Worm (Caenorhabditis elegans) whole organism, mixed stage, embryonic: Measurements from ENCODE around the gene gly-11.

Experiments used
- ceh-39 ChIP-seq: fragments of 150-350 bp; optimal IDR thresholded peaks from 2 replicates; lab custom pipeline; 2014; ENCODE audit warnings: missing biosample characterization, missing genetic modification characterization
- elt-3 ChIP-seq: fragments of 150-350 bp; optimal IDR thresholded peaks from 2 replicates; lab custom pipeline; 2014; ENCODE audit warnings: missing biosample characterization, missing genetic modification characterization
- lsy-2 ChIP-seq: fragments of 150-350 bp; optimal IDR thresholded peaks from 2 replicates; lab custom pipeline; 2014; ENCODE audit warnings: missing biosample characterization, missing genetic modification characterization
- mep-1 ChIP-seq: fragments of 150-350 bp; optimal IDR thresholded peaks from 2 replicates; lab custom pipeline; 2017; ENCODE audit warnings: missing biosample characterization, missing genetic modification reagents, missing genetic modification characterization, inconsistent platforms
- nhr-28 ChIP-seq: fragments of 150-350 bp; optimal IDR thresholded peaks from 2 replicates; lab custom pipeline; 2014; ENCODE audit warnings: missing biosample characterization, missing genetic modification characterization
- zip-8 ChIP-seq: fragments of 150-350 bp; optimal IDR thresholded peaks from 2 replicates; lab custom pipeline; 2014; ENCODE audit warnings: missing biosample characterization, missing genetic modification characterization

- TF ChIP-seq mep-1 (tag; lab: Kevin White, UChicago), result no peak
- no peak for TF ChIP-seq elt-3
- no peak for TF ChIP-seq lsy-2 (tag; lab: Kevin White, UChicago)
- TF ChIP-seq ceh-39 (tag; lab: Kevin White, UChicago), result no peak
- TF ChIP-seq nhr-28, result no peak
- no peak for TF ChIP-seq zip-8
These were observed 9.1 kb upstream of the gly-11 start, which contains the start of gene lury-1 for ce11 chrIII:12186111-12186510.
